Worm (Caenorhabditis elegans) whole organism, midembryonic: Measurements from ENCODE around the gene F23B12.1.

Experiments
- T22C8.4 ChIP-seq: fragments of 200-800 bp; sonication (Bioruptor generic); IDR thresholded peaks from 2 replicates; pipeline ENCODE4 v1.3.6; 2022; ENCODE audit warnings: missing genetic modification characterization, missing compliant biosample characterization
- cog-1 ChIP-seq: sonication (generic microtip); optimal IDR thresholded peaks from 2 replicates; lab custom pipeline; 2016; ENCODE audit warnings: missing genetic modification characterization, missing compliant biosample characterization
- flt-1 ChIP-seq: fragments of 200-800 bp; sonication (Bioruptor generic); IDR thresholded peaks from 2 replicates; pipeline ENCODE4 v1.3.6; 2022; ENCODE audit warnings: missing genetic modification characterization, missing compliant biosample characterization
- klf-2 ChIP-seq: fragments of 200-800 bp; sonication (Bioruptor generic); conservative IDR thresholded peaks from 2 replicates; pipeline ENCODE4 v1.3.6; 2022; ENCODE audit warnings: missing genetic modification reagents, missing genetic modification characterization, missing compliant biosample characterization
- med-1 ChIP-seq: sonication (generic microtip); optimal IDR thresholded peaks from 2 replicates; lab custom pipeline; 2017; ENCODE audit warnings: missing genetic modification characterization, mild to moderate bottlenecking, missing compliant biosample characterization, antibody characterized with exemption, missing genetic modification reagents; ENCODE audit not compliant: insufficient read depth
- ref-1 ChIP-seq: fragments of 200-800 bp; sonication (Bioruptor generic); conservative IDR thresholded peaks from 2 replicates; pipeline ENCODE4 v1.3.6; 2022; ENCODE audit warnings: missing genetic modification reagents, missing genetic modification characterization, missing compliant biosample characterization
- tab-1 ChIP-seq: fragments of 200-800 bp; sonication (Bioruptor generic); IDR thresholded peaks from 2 replicates; pipeline ENCODE4 v1.3.6; 2022; ENCODE audit warnings: missing genetic modification characterization, missing compliant biosample characterization
- ztf-23 ChIP-seq: fragments of 200-800 bp; sonication (Bioruptor generic); IDR thresholded peaks from 2 replicates; pipeline ENCODE4 v1.3.6; 2022; ENCODE audit warnings: missing genetic modification reagents, missing genetic modification characterization, missing compliant biosample characterization
- ztf-29 ChIP-seq: fragments of 200-800 bp; sonication (Bioruptor generic); IDR thresholded peaks from 2 replicates; pipeline ENCODE4 v1.3.6; 2022; ENCODE audit warnings: missing genetic modification reagents, missing genetic modification characterization, missing compliant biosample characterization

F23B12.1 gene

DNA sequence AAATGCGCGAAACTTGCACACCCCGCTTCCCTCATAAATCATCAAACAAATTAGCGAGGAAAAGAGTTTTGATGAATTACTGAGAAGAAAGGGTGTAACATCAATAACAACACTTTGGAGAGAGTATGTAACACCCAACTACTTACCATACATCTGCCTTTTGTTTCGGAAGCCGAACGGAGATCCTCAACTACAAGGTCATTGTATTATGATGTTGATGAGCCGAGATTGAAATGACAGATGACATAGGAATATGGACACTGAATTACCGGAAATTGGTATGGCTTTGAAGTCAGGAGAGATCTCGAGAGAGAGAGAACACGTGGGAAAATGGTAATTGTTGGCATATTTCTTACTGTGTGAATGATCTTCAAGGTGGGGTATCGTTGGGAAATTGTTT lies 3.0 kb upstream of the F23B12.1 start:
- no peak for TF ChIP-seq klf-2 (GFP tag; lab: Robert Waterston, UW)

DNA sequence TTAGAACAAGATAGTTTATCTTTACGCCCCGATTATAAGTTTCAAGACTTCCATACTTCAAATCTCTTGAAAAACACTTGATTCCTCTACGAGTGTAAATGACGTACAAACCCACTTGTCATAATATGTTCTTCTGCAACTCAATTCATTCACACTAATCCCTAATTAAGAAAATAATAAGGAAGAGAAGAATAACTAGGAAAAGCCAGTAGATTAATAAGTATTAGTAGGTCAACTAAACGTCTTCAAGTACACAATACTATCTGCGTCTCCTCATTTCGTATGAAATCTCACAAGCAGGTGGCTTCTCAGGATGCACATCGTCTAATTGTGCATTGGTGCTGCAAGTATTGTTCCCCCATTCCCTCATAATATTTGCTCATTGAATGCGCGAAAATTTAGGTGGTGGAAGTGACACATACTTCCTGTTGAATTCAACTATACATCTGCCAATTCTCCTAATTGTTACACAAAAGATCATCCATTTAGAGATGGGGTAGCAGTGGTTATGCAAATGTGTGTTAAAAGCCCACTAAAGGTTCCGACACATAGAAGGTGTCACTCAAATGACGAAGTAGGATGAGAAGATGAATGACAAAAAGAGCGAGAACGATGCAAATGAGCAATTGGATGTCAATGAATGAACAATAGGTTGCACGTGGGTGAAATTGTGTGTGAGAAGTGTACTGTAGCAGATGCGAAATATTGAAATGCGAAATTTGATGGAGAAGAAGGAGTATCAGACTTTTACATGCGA lies 1.7 kb upstream of the F23B12.1 start:
- TF ChIP-seq med-1 (GFP tag; lab: Kevin White, UChicago) (no peak), klf-2 (GFP tag; lab: Robert Waterston, UW) (no peak), ztf-29 (GFP tag; lab: Robert Waterston, UW) (no peak)

DNA sequence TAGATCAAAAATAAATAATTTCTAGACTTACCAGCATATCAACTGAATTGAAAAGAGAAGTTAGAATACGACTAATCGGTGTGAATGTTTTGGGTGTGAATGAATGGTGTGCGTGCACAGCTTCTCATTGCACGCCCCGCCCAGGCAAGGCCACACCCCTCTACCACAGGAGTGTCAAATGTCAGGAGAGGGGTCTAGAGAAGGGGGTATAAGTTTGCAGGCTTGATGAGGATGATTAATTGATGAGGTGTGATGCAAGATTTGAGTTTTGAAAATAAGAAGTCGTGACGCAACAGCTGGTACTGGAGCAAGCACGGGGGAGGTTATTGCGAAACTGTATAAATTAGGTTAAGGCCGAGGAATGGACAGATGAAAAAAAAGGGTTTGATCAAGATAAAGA lies 3.3 kb downstream of the F23B12.1 start, which contains the start of gene egl-1:
TSS of gene egl-1 (minus strand) at position 101 of the 400 bp plus-strand sequence.
- TF ChIP-seq ztf-23 (GFP tag; lab: Robert Waterston, UW) = no peak
- TF ChIP-seq tab-1 (GFP tag; lab: Robert Waterston, UW) = no peak
- no peak for TF ChIP-seq ref-1 (GFP tag; lab: Robert Waterston, UW)
- TF ChIP-seq flt-1 (GFP tag; lab: Robert Waterston, UW) = no peak

DNA sequence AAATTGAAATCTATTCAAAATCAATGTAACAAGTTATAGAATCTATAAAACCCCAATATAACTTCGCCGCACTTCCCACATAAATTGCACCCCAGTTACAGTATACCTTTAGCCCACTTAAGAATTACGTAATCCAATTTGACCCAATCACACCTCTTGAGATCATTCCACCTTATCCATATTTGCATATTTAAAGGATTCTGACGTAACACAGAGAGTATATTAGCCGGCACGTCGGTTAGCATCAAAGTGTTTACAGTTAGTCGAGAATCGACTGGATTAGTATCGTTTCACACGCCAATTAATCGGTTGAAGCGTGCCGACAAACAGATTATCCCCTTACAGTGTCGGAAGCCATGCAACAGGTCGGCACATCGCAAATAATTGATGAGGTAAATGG lies 4.6 kb downstream of the F23B12.1 start:
- no peak for TF ChIP-seq ztf-29 (GFP tag; lab: Robert Waterston, UW)
- no peak for TF ChIP-seq klf-2 (GFP tag; lab: Robert Waterston, UW)
- TF ChIP-seq ref-1 (GFP tag; lab: Robert Waterston, UW) = no peak
- no peak for TF ChIP-seq T22C8.4 (GFP tag; lab: Robert Waterston, UW)
- TF ChIP-seq med-1 (GFP tag; lab: Kevin White, UChicago) = no peak

DNA sequence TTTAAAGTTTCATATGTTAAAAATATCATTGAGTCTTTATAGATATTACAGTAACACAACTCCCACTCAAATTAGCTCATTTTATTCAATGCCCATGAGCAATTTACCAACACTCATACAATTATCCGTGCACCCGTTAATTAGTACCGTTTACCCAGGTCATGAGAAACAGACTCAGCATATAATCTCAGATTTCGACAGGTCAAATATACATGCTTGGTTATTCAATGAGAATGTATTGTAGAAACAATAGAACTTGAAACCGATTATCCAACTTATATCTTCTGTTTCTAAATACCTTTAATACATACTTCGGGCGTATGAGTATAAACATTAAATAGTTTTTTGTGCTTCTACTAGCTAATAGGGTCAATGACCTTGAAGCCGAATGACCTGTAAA lies 7.2 kb downstream of the F23B12.1 start:
- no peak for TF ChIP-seq flt-1 (GFP tag; lab: Robert Waterston, UW)
- TF ChIP-seq klf-2 (GFP tag; lab: Robert Waterston, UW) = no peak
- TF ChIP-seq ztf-29 (GFP tag; lab: Robert Waterston, UW) = no peak
- TF ChIP-seq T22C8.4 (GFP tag; lab: Robert Waterston, UW) = no peak
- TF ChIP-seq cog-1 (tag; lab: Kevin White, UChicago) = no peak
- no peak for TF ChIP-seq ztf-23 (GFP tag; lab: Robert Waterston, UW)
- TF ChIP-seq med-1 (GFP tag; lab: Kevin White, UChicago) = no peak
- no peak for TF ChIP-seq ref-1 (GFP tag; lab: Robert Waterston, UW)
- no peak for TF ChIP-seq tab-1 (GFP tag; lab: Robert Waterston, UW)

DNA sequence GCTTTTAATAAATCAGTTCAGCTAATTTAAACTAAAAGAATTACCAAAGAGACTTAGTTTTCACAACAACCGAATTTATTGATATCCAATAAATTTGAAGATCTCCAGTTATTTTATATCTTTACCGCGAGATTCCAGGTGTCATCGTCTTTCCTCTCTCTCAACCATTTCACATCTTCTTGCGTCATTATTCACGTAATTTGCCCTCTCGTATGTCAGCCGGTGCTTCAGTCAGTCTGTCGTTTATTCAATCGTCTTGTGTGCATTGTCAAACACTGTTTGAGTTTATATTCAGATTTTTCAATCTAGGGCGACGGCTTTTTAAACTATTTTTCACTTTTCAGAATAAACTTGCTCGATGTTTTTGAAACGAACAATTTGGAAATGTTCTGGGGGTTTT lies 8.4 kb downstream of the F23B12.1 start:
- TF ChIP-seq klf-2 (GFP tag; lab: Robert Waterston, UW) (no peak), ref-1 (GFP tag; lab: Robert Waterston, UW) (no peak), T22C8.4 (GFP tag; lab: Robert Waterston, UW) (no peak), tab-1 (GFP tag; lab: Robert Waterston, UW) (no peak), ztf-23 (GFP tag; lab: Robert Waterston, UW) (no peak), ztf-29 (GFP tag; lab: Robert Waterston, UW) (no peak), cog-1 (tag; lab: Kevin White, UChicago) (no peak), med-1 (GFP tag; lab: Kevin White, UChicago) (no peak), flt-1 (GFP tag; lab: Robert Waterston, UW) (no peak)

DNA sequence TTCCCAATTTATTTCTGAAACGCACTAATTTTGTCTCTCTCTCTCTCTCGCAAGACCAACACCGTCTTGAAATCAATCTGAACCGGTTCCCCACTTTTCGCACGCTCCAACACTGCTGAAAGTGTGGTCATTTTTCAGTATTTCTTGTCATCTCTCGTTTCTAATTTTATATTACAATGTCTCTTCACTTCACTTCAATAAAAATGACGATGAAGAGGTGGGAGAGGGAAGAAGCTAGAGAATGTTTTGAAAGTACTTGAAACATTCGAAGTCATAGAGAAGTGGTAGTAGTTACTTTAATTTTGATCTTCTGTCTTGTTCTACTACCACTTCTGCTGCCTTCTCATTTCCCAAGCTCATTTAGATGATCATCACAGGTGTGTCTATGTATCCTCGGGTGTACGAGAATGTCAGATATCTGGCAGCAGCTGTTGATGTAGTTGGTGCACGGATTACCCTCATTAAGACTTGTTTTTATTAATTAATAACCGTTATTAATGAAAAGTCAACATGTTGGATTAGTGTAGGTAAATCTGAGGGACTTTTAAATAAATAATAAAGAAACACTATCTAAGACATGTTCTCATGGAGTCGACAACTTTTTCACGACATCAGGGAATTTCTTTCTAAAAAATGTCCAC lies 9.3 kb downstream of the F23B12.1 start:
- TF ChIP-seq tab-1 (GFP tag; lab: Robert Waterston, UW) (no peak), med-1 (GFP tag; lab: Kevin White, UChicago) (no peak), T22C8.4 (GFP tag; lab: Robert Waterston, UW) (no peak), flt-1 (GFP tag; lab: Robert Waterston, UW) (no peak), cog-1 (tag; lab: Kevin White, UChicago) (no peak), klf-2 (GFP tag; lab: Robert Waterston, UW) (no peak), ref-1 (GFP tag; lab: Robert Waterston, UW) (no peak), ztf-23 (GFP tag; lab: Robert Waterston, UW) (no peak), ztf-29 (GFP tag; lab: Robert Waterston, UW) (no peak)

DNA sequence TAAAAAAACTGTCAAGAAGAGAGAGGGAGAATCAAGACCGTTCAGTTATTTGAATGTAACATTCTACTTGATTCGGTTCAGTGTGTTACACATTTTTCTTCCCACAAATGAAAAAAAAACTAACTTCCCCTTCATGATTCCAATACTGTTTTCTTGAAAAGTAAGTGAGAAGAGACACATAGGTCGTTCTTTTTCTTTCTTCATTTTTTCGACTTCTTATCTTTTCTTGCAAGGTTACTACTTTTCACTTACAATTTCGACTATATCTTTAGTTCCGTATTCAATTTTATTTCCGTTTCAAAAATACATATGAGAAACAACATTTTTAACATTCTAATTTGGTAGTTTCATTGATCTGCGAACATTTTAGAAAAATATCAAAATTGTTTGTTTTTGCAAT lies 10.3 kb downstream of the F23B12.1 start:
- TF ChIP-seq klf-2 (GFP tag; lab: Robert Waterston, UW) = no peak
- no peak for TF ChIP-seq ztf-29 (GFP tag; lab: Robert Waterston, UW)
- TF ChIP-seq med-1 (GFP tag; lab: Kevin White, UChicago) = no peak
- no peak for TF ChIP-seq ref-1 (GFP tag; lab: Robert Waterston, UW)
- no peak for TF ChIP-seq ztf-23 (GFP tag; lab: Robert Waterston, UW)
- TF ChIP-seq cog-1 (tag; lab: Kevin White, UChicago) = no peak
- no peak for TF ChIP-seq T22C8.4 (GFP tag; lab: Robert Waterston, UW)
- TF ChIP-seq flt-1 (GFP tag; lab: Robert Waterston, UW) = no peak
- no peak for TF ChIP-seq tab-1 (GFP tag; lab: Robert Waterston, UW)

DNA sequence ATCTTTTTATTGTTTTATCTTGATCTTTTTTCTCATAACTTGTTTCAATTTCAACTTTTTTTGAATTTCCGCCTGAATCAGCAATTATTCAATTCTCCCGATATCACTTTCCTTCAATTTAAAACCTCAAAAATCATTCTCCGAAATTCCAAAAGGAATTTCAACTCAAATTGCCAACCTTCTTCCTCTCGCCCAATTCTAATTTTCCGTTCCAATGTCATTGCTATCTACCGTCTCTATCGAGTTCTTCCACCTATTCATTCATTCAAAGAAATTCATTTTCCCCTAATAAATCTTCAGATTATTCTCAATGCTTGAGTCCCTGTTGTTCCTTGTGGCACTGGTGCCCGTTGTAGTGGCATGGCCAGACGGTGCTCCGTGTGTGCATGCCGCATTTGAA lies 11.9 kb downstream of the F23B12.1 start, which contains the start of gene F23B12.4:
TSS of gene F23B12.4 (plus strand) at position 301 of the 400 bp plus-strand sequence.
- TF ChIP-seq tab-1 (GFP tag; lab: Robert Waterston, UW) = no peak
- TF ChIP-seq ref-1 (GFP tag; lab: Robert Waterston, UW) = no peak
- TF ChIP-seq med-1 (GFP tag; lab: Kevin White, UChicago) = no peak
- TF ChIP-seq ztf-23 (GFP tag; lab: Robert Waterston, UW) = no peak
- TF ChIP-seq T22C8.4 (GFP tag; lab: Robert Waterston, UW) = no peak
- TF ChIP-seq klf-2 (GFP tag; lab: Robert Waterston, UW) = no peak
- TF ChIP-seq flt-1 (GFP tag; lab: Robert Waterston, UW) = no peak
- TF ChIP-seq ztf-29 (GFP tag; lab: Robert Waterston, UW) = no peak
- no peak for TF ChIP-seq cog-1 (tag; lab: Kevin White, UChicago)
